Fruit fly (Drosophila melanogaster): ENCODE results near the gene CG4537.
A peak's percentile ranks its signal among the peaks of the same experiment; 100 is the strongest.

Gene CG4537

dm6 chr2L:9924765-9925164, 34.1 kb downstream of the CG4537 start, which contains the start of the genes TbCMF46 and CG42366:
TSS of gene TbCMF46 (minus strand) at chr2L:9924865.
TSS of gene CG42366 (plus strand) at chr2L:9925161.
- TF ChIP-seq br (GFP tag; optimal IDR thresholded peaks at IDR 0.05): no peak
- no peak for TF ChIP-seq Abd-B (GFP tag; optimal IDR thresholded peaks at IDR 0.05)
- TF ChIP-seq GATAd (GFP tag; optimal IDR thresholded peaks at IDR 0.05): no peak
- no peak for TF ChIP-seq tai (GFP tag; optimal IDR thresholded peaks at IDR 0.05)
- TF ChIP-seq woc (GFP tag; optimal IDR thresholded peaks at IDR 0.05): no peak
- no peak for TF ChIP-seq ey (GFP tag; optimal IDR thresholded peaks at IDR 0.05)
- TF ChIP-seq HLH106 (tag; optimal IDR thresholded peaks at IDR 0.05): no peak
- no peak for TF ChIP-seq fru (GFP tag; optimal IDR thresholded peaks at IDR 0.05)
- TF ChIP-seq sage (GFP tag; optimal IDR thresholded peaks at IDR 0.05): no peak
- no peak for TF ChIP-seq dmrt93B (GFP tag; optimal IDR thresholded peaks at IDR 0.05)
- TF ChIP-seq Hr78 (GFP tag; optimal IDR thresholded peaks at IDR 0.05): no peak

dm6 chr2L:9930280-9930679, 39.6 kb downstream of the CG4537 start, which contains the start of gene CG42367:
TSS of gene CG42367 (plus strand) at chr2L:9930580.
- TF ChIP-seq Dif (GFP tag; optimal IDR thresholded peaks at IDR 0.05; ENCODE audit: partially characterized antibody) (no peak), Jra (GFP tag; optimal IDR thresholded peaks at IDR 0.05) (no peak), Myc (optimal IDR thresholded peaks at IDR 0.05) (no peak)

dm6 chr2L:9933063-9933462, 42.4 kb downstream of the CG4537 start, which contains the start of gene Cpr30F:
TSS of gene Cpr30F (minus strand) at chr2L:9933163.
- TF ChIP-seq N (GFP tag; optimal IDR thresholded peaks at IDR 0.05): no peak
- no peak for TF ChIP-seq br (GFP tag; optimal IDR thresholded peaks at IDR 0.05)
- TF ChIP-seq CG9705 (GFP tag; optimal IDR thresholded peaks at IDR 0.05): no peak
- no peak for TF ChIP-seq Rel (GFP tag; optimal IDR thresholded peaks at IDR 0.05)
- no peak for TF ChIP-seq Rel (tag; optimal IDR thresholded peaks at IDR 0.05)
- TF ChIP-seq CrebA (GFP tag; optimal IDR thresholded peaks at IDR 0.05; ENCODE audit: borderline replicate concordance): no peak
- TF ChIP-seq Hr78 (GFP tag; optimal IDR thresholded peaks at IDR 0.05): no peak
- TF ChIP-seq pan (optimal IDR thresholded peaks at IDR 0.05): no peak
- no peak for TF ChIP-seq woc (GFP tag; optimal IDR thresholded peaks at IDR 0.05)
- TF ChIP-seq Dif (GFP tag; optimal IDR thresholded peaks at IDR 0.05; ENCODE audit: partially characterized antibody): no peak
- no peak for TF ChIP-seq foxo (GFP tag; optimal IDR thresholded peaks at IDR 0.05)
- no peak for TF ChIP-seq sv (GFP tag; optimal IDR thresholded peaks at IDR 0.05)
- TF ChIP-seq Hnf4 (GFP tag; optimal IDR thresholded peaks at IDR 0.05): no peak
- no peak for TF ChIP-seq Sp1 (GFP tag; optimal IDR thresholded peaks at IDR 0.05)
- TF ChIP-seq dl (GFP tag; optimal IDR thresholded peaks at IDR 0.05; ENCODE audit: insufficient read depth in 1 of 2, partially characterized antibody in 2 of 2): no peak
- no peak for TF ChIP-seq Mio (GFP tag; optimal IDR thresholded peaks at IDR 0.05)
- no peak for TF ChIP-seq tai (GFP tag; optimal IDR thresholded peaks at IDR 0.05)
- TF ChIP-seq Myc (optimal IDR thresholded peaks at IDR 0.05): no peak

- TF ChIP-seq usp (GFP tag; optimal IDR thresholded peaks at IDR 0.05) (no peak), Abd-B (GFP tag; optimal IDR thresholded peaks at IDR 0.05) (no peak), ey (GFP tag; optimal IDR thresholded peaks at IDR 0.05) (peak; percentile 5), sage (GFP tag; optimal IDR thresholded peaks at IDR 0.05) (no peak), Mio (GFP tag; optimal IDR thresholded peaks at IDR 0.05) (no peak), psq (GFP tag; optimal IDR thresholded peaks at IDR 0.05) (peak; percentile 26), h (GFP tag; optimal IDR thresholded peaks at IDR 0.05) (peak; percentile 62), Myc (optimal IDR thresholded peaks at IDR 0.05) (no peak), Jra (GFP tag; optimal IDR thresholded peaks at IDR 0.05) (peak; percentile 32), N (GFP tag; optimal IDR thresholded peaks at IDR 0.05) (no peak), dsf (GFP tag; optimal IDR thresholded peaks at IDR 0.05; ENCODE audit: borderline replicate concordance) (no peak), brk (GFP tag; optimal IDR thresholded peaks at IDR 0.05) (no peak), fru (GFP tag; optimal IDR thresholded peaks at IDR 0.05) (peak; percentile 41), dmrt93B (GFP tag; optimal IDR thresholded peaks at IDR 0.05) (no peak), tai (GFP tag; optimal IDR thresholded peaks at IDR 0.05) (no peak), foxo (GFP tag; optimal IDR thresholded peaks at IDR 0.05) (peak in 1 of 2 experiments; percentile 54), jim (GFP tag; optimal IDR thresholded peaks at IDR 0.05) (peak; percentile 33), CG9705 (GFP tag; optimal IDR thresholded peaks at IDR 0.05) (no peak), woc (GFP tag; optimal IDR thresholded peaks at IDR 0.05) (no peak), Dif (GFP tag; optimal IDR thresholded peaks at IDR 0.05; ENCODE audit: partially characterized antibody) (no peak), Hr83 (GFP tag; optimal IDR thresholded peaks at IDR 0.05; ENCODE audit: poor library complexity, severe bottlenecking) (peak; percentile 92), lola (GFP tag; optimal IDR thresholded peaks at IDR 0.05) (no peak), CG32264 (GFP tag; optimal IDR thresholded peaks at IDR 0.05) (peak; percentile 34), Vsx2 (GFP tag; optimal IDR thresholded peaks at IDR 0.05; ENCODE audit: partially characterized antibody) (peak; percentile 25), OdsH (GFP tag; optimal IDR thresholded peaks at IDR 0.05) (no peak), pan (optimal IDR thresholded peaks at IDR 0.05) (no peak), HLH106 (tag; optimal IDR thresholded peaks at IDR 0.05) (peak; percentile 4), sv (GFP tag; optimal IDR thresholded peaks at IDR 0.05) (no peak), rgr (GFP tag; optimal IDR thresholded peaks at IDR 0.05) (peak; percentile 64), CrebA (GFP tag; optimal IDR thresholded peaks at IDR 0.05; ENCODE audit: borderline replicate concordance) (no peak), Hr78 (GFP tag; optimal IDR thresholded peaks at IDR 0.05) (no peak)
These were observed 47.2 kb downstream of the CG4537 start, which contains the start of gene Arglu1 for dm6 chr2L:9937908-9938307. TSS of gene Arglu1 (minus strand) at chr2L:9938134.
